Fruit fly (Drosophila melanogaster): Measurements from ENCODE around the gene CG4660.

Gene CG4660

dm6 chrX:6039431-6040016 is 41.6 kb downstream of the CG4660 start, which contains the start of gene CG5937:
Gene CG5937 (plus strand): TSS chrX:6040005.
- no peak for TF ChIP-seq D1 (tag; optimal IDR thresholded peaks at IDR 0.05)
- peak; percentile 14 for TF ChIP-seq CG14655 (GFP tag; optimal IDR thresholded peaks at IDR 0.05)
- no peak for TF ChIP-seq Pif1A (GFP tag; optimal IDR thresholded peaks at IDR 0.05)
- TF ChIP-seq CG8159 (tag; optimal IDR thresholded peaks at IDR 0.05): peak; percentile 2
- no peak for TF ChIP-seq CG9948 (tag; optimal IDR thresholded peaks at IDR 0.05)
- no peak for TF ChIP-seq Snoo (tag; optimal IDR thresholded peaks at IDR 0.05)

- TF ChIP-seq CG13204 (GFP tag; optimal IDR thresholded peaks at IDR 0.05): no peak
- no peak for TF ChIP-seq Pif1A (GFP tag; optimal IDR thresholded peaks at IDR 0.05)
- no peak for TF ChIP-seq Ets98B (GFP tag; IDR thresholded peaks at IDR 0.05)
- peak; percentile 30; the same call in 1 of the 3 replicates for TF ChIP-seq fd96Ca (GFP tag; IDR thresholded peaks at IDR 0.05)
- TF ChIP-seq CG8159 (tag; optimal IDR thresholded peaks at IDR 0.05): peak; percentile 8
- no peak for TF ChIP-seq gl (tag; optimal IDR thresholded peaks at IDR 0.05)
- no peak for TF ChIP-seq D1 (tag; optimal IDR thresholded peaks at IDR 0.05)
- TF ChIP-seq CG12605 (GFP tag; IDR thresholded peaks at IDR 0.05): no peak
- TF ChIP-seq CG14655 (GFP tag; optimal IDR thresholded peaks at IDR 0.05): peak; percentile 21
- no peak for TF ChIP-seq EcR (GFP tag; optimal IDR thresholded peaks at IDR 0.05)
- no peak for TF ChIP-seq CG4496 (GFP tag; IDR thresholded peaks at IDR 0.05)
Observed at dm6 chrX:6037180-6037946, 43.8 kb downstream of the CG4660 start, which contains the start of the genes rux and MCTS1. Gene rux (minus strand): TSS chrX:6037800. Gene MCTS1 (plus strand): TSS chrX:6037892.

- TF ChIP-seq Snoo (tag; optimal IDR thresholded peaks at IDR 0.05) (no peak), CG4496 (GFP tag; IDR thresholded peaks at IDR 0.05) (0 out of 3 replicates have a peak, but pooled peaks have one; percentile 31)
Observed at dm6 chrX:6035359-6035758, 45.8 kb downstream of the CG4660 start.

- no peak for TF ChIP-seq CG15710 (tag; optimal IDR thresholded peaks at IDR 0.05)
- no peak for TF ChIP-seq CG13204 (GFP tag; optimal IDR thresholded peaks at IDR 0.05)
- TF ChIP-seq Pif1A (GFP tag; optimal IDR thresholded peaks at IDR 0.05): no peak
- no peak for TF ChIP-seq D1 (tag; optimal IDR thresholded peaks at IDR 0.05)
- TF ChIP-seq CG12605 (GFP tag; IDR thresholded peaks at IDR 0.05): no peak
- TF ChIP-seq Pif1B (GFP tag; optimal IDR thresholded peaks at IDR 0.05): no peak
- TF ChIP-seq CG8301 (tag; optimal IDR thresholded peaks at IDR 0.05): no peak
- TF ChIP-seq fd96Ca (GFP tag; IDR thresholded peaks at IDR 0.05): no peak
- no peak for TF ChIP-seq CG32121 (GFP tag; IDR thresholded peaks at IDR 0.05)
- no peak for TF ChIP-seq rn (GFP tag; IDR thresholded peaks at IDR 0.05)
- no peak for TF ChIP-seq CG9948 (tag; optimal IDR thresholded peaks at IDR 0.05)
- TF ChIP-seq CG8159 (tag; optimal IDR thresholded peaks at IDR 0.05): no peak
- TF ChIP-seq CG14655 (GFP tag; optimal IDR thresholded peaks at IDR 0.05): no peak
- no peak for TF ChIP-seq CG17806 (tag; optimal IDR thresholded peaks at IDR 0.05)
- no peak for TF ChIP-seq CG34367 (tag; optimal IDR thresholded peaks at IDR 0.05)
- TF ChIP-seq EcR (GFP tag; optimal IDR thresholded peaks at IDR 0.05): no peak
- no peak for TF ChIP-seq gl (tag; optimal IDR thresholded peaks at IDR 0.05)
- TF ChIP-seq CG10348 (GFP tag; IDR thresholded peaks at IDR 0.05): no peak
Observed at dm6 chrX:6034741-6035140, 46.4 kb downstream of the CG4660 start.

dm6 chrX:6032826-6033225 is 48.3 kb downstream of the CG4660 start:
- TF ChIP-seq Snoo (tag; optimal IDR thresholded peaks at IDR 0.05): no peak
- TF ChIP-seq CG32121 (GFP tag; IDR thresholded peaks at IDR 0.05): no peak
- no peak for TF ChIP-seq CG34367 (tag; optimal IDR thresholded peaks at IDR 0.05)
- no peak for TF ChIP-seq CG14655 (GFP tag; optimal IDR thresholded peaks at IDR 0.05)

dm6 chrX:6031692-6032091 is 49.5 kb downstream of the CG4660 start:
- TF ChIP-seq CG34367 (tag; optimal IDR thresholded peaks at IDR 0.05) (peak; percentile 17), CG9948 (tag; optimal IDR thresholded peaks at IDR 0.05) (peak; percentile 19), CG14655 (GFP tag; optimal IDR thresholded peaks at IDR 0.05) (no peak), Pif1B (GFP tag; optimal IDR thresholded peaks at IDR 0.05) (no peak), CG4496 (GFP tag; IDR thresholded peaks at IDR 0.05) (peak; percentile 58; the same call in 2 of the 3 replicates), CG10348 (GFP tag; IDR thresholded peaks at IDR 0.05) (no peak), Pif1A (GFP tag; optimal IDR thresholded peaks at IDR 0.05) (peak; percentile 21), CG13204 (GFP tag; optimal IDR thresholded peaks at IDR 0.05) (no peak), CG17806 (tag; optimal IDR thresholded peaks at IDR 0.05) (peak; percentile 29), CG8159 (tag; optimal IDR thresholded peaks at IDR 0.05) (peak; percentile 63), Snoo (tag; optimal IDR thresholded peaks at IDR 0.05) (peak; percentile 38), CG8301 (tag; optimal IDR thresholded peaks at IDR 0.05) (no peak), CG15710 (tag; optimal IDR thresholded peaks at IDR 0.05) (peak; percentile 49), Ets98B (GFP tag; IDR thresholded peaks at IDR 0.05) (no peak)

dm6 chrX:6030593-6030992 is 50.6 kb downstream of the CG4660 start:
- TF ChIP-seq CG13204 (GFP tag; optimal IDR thresholded peaks at IDR 0.05) (no peak), CG4496 (GFP tag; IDR thresholded peaks at IDR 0.05) (peak; percentile 29; the same call in 1 of the 3 replicates)

Measured in whole organism, pupa.